Worm (Caenorhabditis elegans): ENCODE data around the gene nhr-105.

nhr-105 gene

ce11 chrIV:7099377-7099776 lies 49.4 kb downstream of the nhr-105 start (continued):
- TF ChIP-seq mef-2 (tag; optimal IDR thresholded peaks at IDR 0.05) (no peak), mep-1 (tag; optimal IDR thresholded peaks at IDR 0.05) (no peak), hpl-2 (GFP tag; optimal IDR thresholded peaks at IDR 0.05) (no peak)
